Fruit fly (Drosophila melanogaster): ENCODE results near the gene CapaR.

The CapaR gene

dm6 chr3L:21533270-21533948 lies 28.6 kb downstream of the CapaR start, which contains the start of gene Mkrn1 (continued):
- peak; percentile 52; the same call in 2 of the 3 replicates for TF ChIP-seq row (GFP tag; IDR thresholded peaks at IDR 0.05)
- TF ChIP-seq stwl (tag; optimal IDR thresholded peaks at IDR 0.05): peak; percentile 78
- TF ChIP-seq CG34422 (GFP tag; IDR thresholded peaks at IDR 0.05): no peak
- peak; percentile 93 for TF ChIP-seq Myb (GFP tag; optimal IDR thresholded peaks at IDR 0.05)
- no peak for TF ChIP-seq cwo (GFP tag; optimal IDR thresholded peaks at IDR 0.05)
- peak in 1 of 2 experiments; percentile 1 for TF ChIP-seq crp (GFP tag; optimal IDR thresholded peaks at IDR 0.05)
- peak; percentile 53 for TF ChIP-seq trem (tag; optimal IDR thresholded peaks at IDR 0.05)
- TF ChIP-seq CG1602 (GFP tag; optimal IDR thresholded peaks at IDR 0.05): no peak
- no peak for TF ChIP-seq CG31365 (tag; optimal IDR thresholded peaks at IDR 0.05)
- peak; percentile 44 for TF ChIP-seq E2f2 (GFP tag; IDR thresholded peaks at IDR 0.05)
- peak; percentile 40 for TF ChIP-seq CG17186 (GFP tag; optimal IDR thresholded peaks at IDR 0.05)
- TF ChIP-seq CG11560 (tag; IDR thresholded peaks at IDR 0.05): no peak
- TF ChIP-seq CG17802 (tag; optimal IDR thresholded peaks at IDR 0.05): no peak
- no peak for TF ChIP-seq lov (optimal IDR thresholded peaks at IDR 0.05)
- no peak for TF ChIP-seq lov (GFP tag; IDR thresholded peaks at IDR 0.05)
- no peak for TF ChIP-seq mirr (GFP tag; optimal IDR thresholded peaks at IDR 0.05)
- peak; percentile 35 for TF ChIP-seq gro (GFP tag; optimal IDR thresholded peaks at IDR 0.05)
- TF ChIP-seq z (GFP tag; IDR thresholded peaks at IDR 0.05): no peak
- TF ChIP-seq Taf1 (GFP tag; IDR thresholded peaks at IDR 0.05): no peak
- TF ChIP-seq sr (GFP tag; IDR thresholded peaks at IDR 0.05): no peak
- TF ChIP-seq CG15601 (tag; optimal IDR thresholded peaks at IDR 0.05): no peak
- no peak for TF ChIP-seq ash1 (GFP tag; optimal IDR thresholded peaks at IDR 0.05)
- no peak for TF ChIP-seq Kr (GFP tag; optimal IDR thresholded peaks at IDR 0.05)
- no peak for TF ChIP-seq abd-A (tag; optimal IDR thresholded peaks at IDR 0.05)
- peak; percentile 91 for TF ChIP-seq gfzf (GFP tag; optimal IDR thresholded peaks at IDR 0.05)
- TF ChIP-seq CG10431 (GFP tag; optimal IDR thresholded peaks at IDR 0.05): peak; percentile 2
- TF ChIP-seq her (GFP tag; optimal IDR thresholded peaks at IDR 0.05): no peak
- TF ChIP-seq zfh1 (GFP tag; IDR thresholded peaks at IDR 0.05): no peak
- TF ChIP-seq Fer2 (tag; optimal IDR thresholded peaks at IDR 0.05): no peak
- TF ChIP-seq gce (GFP tag; IDR thresholded peaks at IDR 0.05): no peak
- TF ChIP-seq CG7556 (GFP tag; optimal IDR thresholded peaks at IDR 0.05): no peak
- TF ChIP-seq Nf-YB (GFP tag; optimal IDR thresholded peaks at IDR 0.05): no peak
- no peak for TF ChIP-seq CG12236 (GFP tag; optimal IDR thresholded peaks at IDR 0.05)
- TF ChIP-seq pzg (GFP tag; optimal IDR thresholded peaks at IDR 0.05): peak; percentile 72
- TF ChIP-seq mam (GFP tag; optimal IDR thresholded peaks at IDR 0.05): no peak
- no peak for TF ChIP-seq CG3065 (GFP tag; optimal IDR thresholded peaks at IDR 0.05)
- no peak for TF ChIP-seq vfl (GFP tag; optimal IDR thresholded peaks at IDR 0.05)
- TF ChIP-seq Gsc (GFP tag; IDR thresholded peaks at IDR 0.05): no peak
- peak; percentile 96 for TF ChIP-seq CG30020 (tag; optimal IDR thresholded peaks at IDR 0.05)
- TF ChIP-seq NC2α (GFP tag; optimal IDR thresholded peaks at IDR 0.05): no peak
- TF ChIP-seq chinmo (GFP tag; IDR thresholded peaks at IDR 0.05; ENCODE audit: partially characterized antibody): 0 out of 4 replicates have a peak, but pooled peaks have one; percentile 71
- TF ChIP-seq Max (GFP tag; optimal IDR thresholded peaks at IDR 0.05): no peak
- no peak for TF ChIP-seq CG15269 (tag; optimal IDR thresholded peaks at IDR 0.05)
- TF ChIP-seq HLH3B (GFP tag; IDR thresholded peaks at IDR 0.05): no peak
- peak; percentile 5 for TF ChIP-seq CG34376 (GFP tag; optimal IDR thresholded peaks at IDR 0.05)
- no peak for TF ChIP-seq gsb (GFP tag; IDR thresholded peaks at IDR 0.05)
- TF ChIP-seq CG16813 (GFP tag; IDR thresholded peaks at IDR 0.05; ENCODE audit: partially characterized antibody): peak; percentile 94
- TF ChIP-seq CG2889 (GFP tag; IDR thresholded peaks at IDR 0.05): no peak
- TF ChIP-seq cg (GFP tag; optimal IDR thresholded peaks at IDR 0.05): no peak
- TF ChIP-seq aop (GFP tag; IDR thresholded peaks at IDR 0.05): no peak

Measured in whole organism, embryonic.